Worm (Caenorhabditis elegans) whole organism, L2 larva: ENCODE measurements around the gene C03H12.1.
A peak's percentile ranks its signal among the peaks of the same experiment; 100 is the strongest.

Source experiments
- C34F6.9 ChIP-seq: fragments of 150-350 bp; optimal IDR thresholded peaks from 2 replicates; lab custom pipeline; 2014; ENCODE audit warnings: missing biosample characterization, missing genetic modification characterization
- F13H6.1 ChIP-seq: sonication (generic microtip); optimal IDR thresholded peaks from 2 replicates; lab custom pipeline; 2016; ENCODE audit warnings: missing genetic modification characterization, missing compliant biosample characterization
- R02D3.7 ChIP-seq: fragments of 150-350 bp; optimal IDR thresholded peaks from 2 replicates; lab custom pipeline; 2014; ENCODE audit warnings: missing biosample characterization, missing genetic modification characterization
- ZK546.5 ChIP-seq: sonication (generic microtip); optimal IDR thresholded peaks from 2 replicates; lab custom pipeline; 2017; ENCODE audit warnings: missing biosample characterization, missing genetic modification characterization
- alr-1 ChIP-seq: fragments of 150-350 bp; optimal IDR thresholded peaks from 2 replicates; lab custom pipeline; 2014; ENCODE audit warnings: missing biosample characterization, missing genetic modification characterization
- aly-2 ChIP-seq: fragments of 150-350 bp; optimal IDR thresholded peaks from 2 replicates; lab custom pipeline; 2014; ENCODE audit warnings: missing biosample characterization, missing genetic modification characterization
- ama-1 ChIP-seq: fragments of 150-350 bp; optimal IDR thresholded peaks from 2 replicates; lab custom pipeline; 2018; ENCODE audit warnings: inconsistent platforms
- blmp-1 ChIP-seq: sonication (generic microtip); optimal IDR thresholded peaks from 2 replicates; lab custom pipeline; 2017; ENCODE audit warnings: missing genetic modification characterization, mild to moderate bottlenecking, missing compliant biosample characterization, antibody characterized with exemption, moderate library complexity; ENCODE audit not compliant: insufficient read depth
- ceh-16 ChIP-seq: fragments of 150-350 bp; optimal IDR thresholded peaks from 2 replicates; lab custom pipeline; 2014; ENCODE audit warnings: missing biosample characterization, missing genetic modification characterization
- ceh-82 ChIP-seq: fragments of 150-350 bp; optimal IDR thresholded peaks from 2 replicates; lab custom pipeline; 2014; ENCODE audit warnings: missing biosample characterization, missing genetic modification characterization
- crh-2 ChIP-seq: sonication (generic microtip); optimal IDR thresholded peaks from 2 replicates; lab custom pipeline; 2017; ENCODE audit warnings: missing biosample characterization, missing genetic modification characterization
- dmd-4 ChIP-seq: sonication (generic microtip); optimal IDR thresholded peaks from 2 replicates; lab custom pipeline; 2017; ENCODE audit warnings: missing biosample characterization, missing genetic modification characterization
- elt-1 ChIP-seq: fragments of 150-350 bp; optimal IDR thresholded peaks from 2 replicates; lab custom pipeline; 2014; ENCODE audit warnings: missing biosample characterization, missing genetic modification characterization
- elt-3 ChIP-seq: sonication (generic microtip); optimal IDR thresholded peaks from 2 replicates; lab custom pipeline; 2017; ENCODE audit warnings: missing biosample characterization, missing genetic modification characterization
- fos-1 ChIP-seq: fragments of 150-350 bp; optimal IDR thresholded peaks from 2 replicates; lab custom pipeline; 2014; ENCODE audit warnings: missing biosample characterization, missing genetic modification characterization
- gmeb-1 ChIP-seq: fragments of 150-350 bp; optimal IDR thresholded peaks from 2 replicates; lab custom pipeline; 2014; ENCODE audit warnings: missing biosample characterization, missing genetic modification characterization
- lin-13 ChIP-seq: fragments of 150-350 bp; optimal IDR thresholded peaks from 2 replicates; lab custom pipeline; 2014; ENCODE audit warnings: missing biosample characterization, missing genetic modification reagents, missing genetic modification characterization
- lin-39 ChIP-seq: fragments of 150-350 bp; optimal IDR thresholded peaks from 2 replicates; lab custom pipeline; 2014; ENCODE audit warnings: missing biosample characterization, missing genetic modification reagents, missing genetic modification characterization
- lsy-2 ChIP-seq, 2 experiments: fragments of 150-350 bp in 1 of 2; sonication (generic microtip) in 1 of 2; optimal IDR thresholded peaks; 2 replicates each; lab custom pipeline; 2014 to 2017; ENCODE audit warnings: missing biosample characterization in 2 of 2, missing genetic modification characterization in 2 of 2
- mab-5 ChIP-seq: fragments of 150-350 bp; optimal IDR thresholded peaks from 2 replicates; lab custom pipeline; 2014; ENCODE audit warnings: missing biosample characterization, missing genetic modification characterization
- mdl-1 ChIP-seq, 2 experiments: fragments of 150-350 bp in 1 of 2; sonication (generic microtip) in 1 of 2; optimal IDR thresholded peaks; 2 replicates each; lab custom pipeline; 2017; ENCODE audit warnings: missing biosample characterization in 2 of 2, missing genetic modification characterization in 2 of 2
- nhr-10 ChIP-seq: sonication (generic microtip); optimal IDR thresholded peaks from 2 replicates; lab custom pipeline; 2017; ENCODE audit warnings: missing biosample characterization, missing genetic modification characterization
- nhr-12 ChIP-seq: fragments of 150-350 bp; optimal IDR thresholded peaks from 2 replicates; lab custom pipeline; 2014; ENCODE audit warnings: missing biosample characterization, missing genetic modification characterization
- nhr-21 ChIP-seq: fragments of 150-350 bp; optimal IDR thresholded peaks from 2 replicates; lab custom pipeline; 2014; ENCODE audit warnings: missing biosample characterization, missing genetic modification characterization
- nhr-23 ChIP-seq: fragments of 150-350 bp; optimal IDR thresholded peaks from 2 replicates; lab custom pipeline; 2014; ENCODE audit warnings: missing biosample characterization, missing genetic modification reagents, missing genetic modification characterization
- nhr-237 ChIP-seq: fragments of 150-350 bp; optimal IDR thresholded peaks from 2 replicates; lab custom pipeline; 2014; ENCODE audit warnings: missing biosample characterization, missing genetic modification characterization
- nhr-25 ChIP-seq: fragments of 150-350 bp; sonication (generic microtip); optimal IDR thresholded peaks from 3 replicates; lab custom pipeline; 2014; ENCODE audit warnings: missing biosample characterization, missing genetic modification characterization
- nhr-6 ChIP-seq: fragments of 150-350 bp; optimal IDR thresholded peaks from 2 replicates; lab custom pipeline; 2014; ENCODE audit warnings: missing biosample characterization, missing genetic modification characterization
- peb-1 ChIP-seq: fragments of 150-350 bp; optimal IDR thresholded peaks from 2 replicates; lab custom pipeline; 2014; ENCODE audit warnings: missing biosample characterization, missing genetic modification characterization
- skn-1 ChIP-seq: sonication (generic microtip); optimal IDR thresholded peaks from 2 replicates; lab custom pipeline; 2017; ENCODE audit warnings: missing biosample characterization, missing genetic modification characterization
- snpc-4 ChIP-seq: fragments of 150-350 bp; optimal IDR thresholded peaks from 2 replicates; lab custom pipeline; 2014; ENCODE audit warnings: missing biosample characterization, missing genetic modification characterization
- unc-55 ChIP-seq: fragments of 150-350 bp; sonication (generic microtip); optimal IDR thresholded peaks from 3 replicates; lab custom pipeline; 2014; ENCODE audit warnings: missing biosample characterization, missing genetic modification reagents, missing genetic modification characterization
- zag-1 ChIP-seq: fragments of 150-350 bp; optimal IDR thresholded peaks from 2 replicates; lab custom pipeline; 2014; ENCODE audit warnings: missing biosample characterization, missing genetic modification characterization
- ztf-1 ChIP-seq: fragments of 200-800 bp; sonication (Bioruptor generic); conservative IDR thresholded peaks from 2 replicates; pipeline ENCODE4 v1.3.6; 2022; ENCODE audit warnings: missing genetic modification characterization, missing compliant biosample characterization
- ztf-11 ChIP-seq: sonication (generic microtip); optimal IDR thresholded peaks from 2 replicates; lab custom pipeline; 2017; ENCODE audit warnings: missing biosample characterization, missing genetic modification characterization
- ztf-4 ChIP-seq: fragments of 150-350 bp; optimal IDR thresholded peaks from 2 replicates; lab custom pipeline; 2014; ENCODE audit warnings: missing biosample characterization, missing genetic modification characterization

C03H12.1 gene

ce11 chrX:15650428-15650827 is 38.8 kb upstream of the C03H12.1 start:
- TF ChIP-seq snpc-4: peak; percentile 1
- no peak for TF ChIP-seq nhr-25
- no peak for TF ChIP-seq ama-1 (lab: Kevin White, UChicago)
- TF ChIP-seq aly-2 (tag; lab: Kevin White, UChicago): no peak
- TF ChIP-seq F13H6.1 (tag; lab: Kevin White, UChicago): no peak
- no peak for TF ChIP-seq ceh-16

DNA sequence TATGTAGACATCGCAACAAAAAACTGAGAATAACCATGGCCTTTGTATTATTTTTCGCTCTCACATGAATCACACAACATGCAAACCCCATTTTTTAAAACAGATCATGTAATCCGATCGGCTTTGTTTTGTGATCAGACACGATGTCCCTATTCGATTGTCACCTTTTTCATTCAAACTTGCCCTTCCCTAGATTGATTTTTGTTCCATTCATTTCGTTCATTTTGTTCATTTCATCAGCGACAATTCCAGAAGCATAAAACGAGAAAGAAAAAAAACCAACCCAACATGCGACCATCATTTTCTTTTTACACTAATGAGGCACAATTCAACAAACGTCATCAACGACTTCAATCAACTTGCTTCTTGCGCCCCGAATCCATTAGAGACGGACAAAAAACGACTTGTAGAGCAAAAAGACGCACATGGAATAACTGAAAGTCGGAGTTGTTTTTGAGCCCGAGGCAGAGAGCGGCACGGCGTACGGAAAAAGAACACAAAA is 38.3 kb upstream of the C03H12.1 start, which contains the start of gene F59D12.3:
Gene F59D12.3 (minus strand): TSS at position 51 of the 502 bp plus-strand sequence.
- no peak for TF ChIP-seq crh-2 (tag; lab: Kevin White, UChicago)
- no peak for TF ChIP-seq peb-1
- no peak for TF ChIP-seq ceh-82 (tag; lab: Kevin White, UChicago)

DNA sequence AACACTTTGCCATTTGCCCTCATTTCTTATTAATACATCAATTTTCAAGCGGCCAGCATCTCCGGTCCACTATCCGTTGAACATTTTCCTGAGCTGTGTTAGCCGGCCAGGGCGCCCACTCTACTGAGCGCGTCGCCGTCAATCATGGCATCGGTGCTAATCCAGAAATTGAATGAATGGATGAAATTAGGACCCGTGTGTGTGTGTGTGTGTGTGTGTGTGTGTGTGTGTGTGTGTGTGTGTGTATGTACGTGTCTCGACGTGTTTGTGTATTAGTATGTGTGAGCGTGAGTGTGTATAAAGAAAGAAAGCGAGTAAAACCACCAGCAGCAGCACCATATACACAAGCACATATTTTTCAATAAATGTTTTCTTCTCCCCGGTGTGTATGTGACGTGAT is 36.1 kb upstream of the C03H12.1 start:
- TF ChIP-seq lin-39 (tag; lab: Kevin White, UChicago) (no peak), F13H6.1 (tag; lab: Kevin White, UChicago) (no peak), dmd-4 (no peak), ztf-11 (tag; lab: Kevin White, UChicago) (no peak), zag-1 (no peak), mab-5 (tag; lab: Kevin White, UChicago) (no peak), gmeb-1 (no peak), aly-2 (tag; lab: Kevin White, UChicago) (no peak), elt-3 (tag; lab: Kevin White, UChicago) (no peak), nhr-12 (tag; lab: Kevin White, UChicago) (no peak), snpc-4 (no peak), crh-2 (tag; lab: Kevin White, UChicago) (peak; percentile 6), nhr-23 (no peak), lin-13 (GFP tag; lab: Kevin White, UChicago) (no peak), C34F6.9 (tag; lab: Kevin White, UChicago) (peak; percentile 17), lsy-2 (tag; optimal IDR thresholded peaks at IDR 0.05; lab: Kevin White, UChicago) (peak in 1 of 2 experiments; percentile 6), unc-55 (GFP tag; lab: Kevin White, UChicago) (peak; percentile 77), ztf-1 (GFP tag; lab: Robert Waterston, UW) (no peak), nhr-6 (tag; lab: Kevin White, UChicago) (no peak), fos-1 (tag; lab: Kevin White, UChicago) (no peak), ztf-4 (tag; lab: Kevin White, UChicago) (no peak), alr-1 (tag; lab: Kevin White, UChicago) (no peak), nhr-10 (tag; lab: Kevin White, UChicago) (no peak), R02D3.7 (tag; lab: Kevin White, UChicago) (no peak), ceh-82 (tag; lab: Kevin White, UChicago) (no peak), elt-1 (tag; lab: Kevin White, UChicago) (no peak), ceh-16 (no peak), blmp-1 (tag; lab: Kevin White, UChicago) (no peak), skn-1 (tag; lab: Kevin White, UChicago) (no peak), ZK546.5 (no peak), nhr-21 (tag; lab: Kevin White, UChicago) (no peak)

ce11 chrX:15654969-15655368 is 34.3 kb upstream of the C03H12.1 start:
- TF ChIP-seq ztf-4 (tag; lab: Kevin White, UChicago): no peak

DNA sequence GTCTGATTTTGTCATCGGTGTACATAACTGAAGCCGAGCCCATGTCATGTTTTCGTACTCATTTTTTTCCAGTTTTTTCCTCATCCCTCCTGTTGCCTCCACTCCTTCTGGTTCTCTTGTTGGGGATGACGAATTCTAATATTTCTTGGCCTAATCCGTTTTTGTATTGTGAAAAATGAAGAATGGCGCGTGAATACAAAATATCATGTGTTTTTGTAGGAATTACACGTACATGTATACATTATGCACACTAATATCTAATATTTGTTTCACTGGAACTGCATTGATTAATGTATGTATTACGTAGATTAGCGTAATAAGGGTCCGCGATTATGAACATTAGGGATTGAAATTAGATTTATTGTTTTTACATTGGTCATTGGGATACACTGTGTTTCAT is 33.6 kb upstream of the C03H12.1 start:
- no peak for TF ChIP-seq nhr-6 (tag; lab: Kevin White, UChicago)
- no peak for TF ChIP-seq aly-2 (tag; lab: Kevin White, UChicago)
- no peak for TF ChIP-seq fos-1 (tag; lab: Kevin White, UChicago)
- no peak for TF ChIP-seq ztf-1 (GFP tag; lab: Robert Waterston, UW)
- no peak for TF ChIP-seq nhr-237
- peak; percentile 24 for TF ChIP-seq unc-55 (GFP tag; lab: Kevin White, UChicago)
- TF ChIP-seq mdl-1 (tag; optimal IDR thresholded peaks at IDR 0.05; lab: Kevin White, UChicago): no peak
- TF ChIP-seq ztf-11 (tag; lab: Kevin White, UChicago): no peak
